Worm (Caenorhabditis elegans): ENCODE measurements around the gene R148.4.

Gene R148.4

ce11 chrIII:3174985-3175384 is 3.6 kb downstream of the R148.4 start, which contains the start of gene R148.3:
Gene R148.3 (plus strand): TSS chrIII:3175331.
- TF ChIP-seq vab-15 (tag; optimal IDR thresholded peaks at IDR 0.05) (no peak), rnt-1 (tag; optimal IDR thresholded peaks at IDR 0.05) (peak; percentile 74), blmp-1 (tag; optimal IDR thresholded peaks at IDR 0.05) (peak; percentile 42), fkh-4 (tag; optimal IDR thresholded peaks at IDR 0.05; ENCODE audit: borderline replicate concordance) (no peak), lsy-2 (tag; optimal IDR thresholded peaks at IDR 0.05) (peak; percentile 49 to 69), hlh-4 (tag; optimal IDR thresholded peaks at IDR 0.05) (no peak), hpl-2 (GFP tag; optimal IDR thresholded peaks at IDR 0.05) (no peak), ceh-90 (tag; optimal IDR thresholded peaks at IDR 0.05) (no peak), ets-5 (GFP tag; IDR thresholded peaks at IDR 0.05) (no peak), pax-3 (tag; optimal IDR thresholded peaks at IDR 0.05) (no peak), nhr-90 (tag; optimal IDR thresholded peaks at IDR 0.05; ENCODE audit: poor library complexity) (peak; percentile 49), unc-62 (GFP tag; optimal IDR thresholded peaks at IDR 0.05) (no peak), hlh-17 (GFP tag; optimal IDR thresholded peaks at IDR 0.05; ENCODE audit: borderline replicate concordance) (no peak), snu-23 (GFP tag; optimal IDR thresholded peaks at IDR 0.05) (peak; percentile 67), nhr-85 (tag) (peak; percentile 80), elt-2 (tag; optimal IDR thresholded peaks at IDR 0.05) (no peak), jun-1 (tag; optimal IDR thresholded peaks at IDR 0.05) (no peak), nhr-71 (tag; optimal IDR thresholded peaks at IDR 0.05) (peak; percentile 70), ces-1 (GFP tag; optimal IDR thresholded peaks at IDR 0.05) (no peak), dpl-1 (GFP tag; optimal IDR thresholded peaks at IDR 0.05) (peak; percentile 3 to 61 (median 40)), nhr-28 (tag; optimal IDR thresholded peaks at IDR 0.05) (no peak), isw-1 (GFP tag; IDR thresholded peaks at IDR 0.05) (no peak), lir-3 (tag; optimal IDR thresholded peaks at IDR 0.05; ENCODE audit: poor library complexity) (no peak), lin-35 (GFP tag; optimal IDR thresholded peaks at IDR 0.05) (peak; percentile 6 to 59), sox-4 (tag; optimal IDR thresholded peaks at IDR 0.05) (no peak), C16A3.4 (tag; optimal IDR thresholded peaks at IDR 0.05) (peak; percentile 3), ceh-82 (tag; optimal IDR thresholded peaks at IDR 0.05) (peak; percentile 33 to 45 (median 34)), snpc-4 (tag; optimal IDR thresholded peaks at IDR 0.05) (peak; percentile 10), unc-86 (tag; optimal IDR thresholded peaks at IDR 0.05) (peak; percentile 19), egl-27 (tag; optimal IDR thresholded peaks at IDR 0.05) (no peak), nhr-237 (tag; optimal IDR thresholded peaks at IDR 0.05) (no peak), mep-1 (tag; optimal IDR thresholded peaks at IDR 0.05) (peak; percentile 68), lin-14 (GFP tag; optimal IDR thresholded peaks at IDR 0.05) (no peak), ceh-88 (GFP tag; IDR thresholded peaks at IDR 0.05) (no peak), skn-1 (tag; optimal IDR thresholded peaks at IDR 0.05) (peak; percentile 36), irx-1 (tag; optimal IDR thresholded peaks at IDR 0.05) (no peak), lin-13 (GFP tag; optimal IDR thresholded peaks at IDR 0.05) (peak; percentile 26), fos-1 (tag; optimal IDR thresholded peaks at IDR 0.05) (no peak), aly-2 (tag; optimal IDR thresholded peaks at IDR 0.05) (no peak), unc-30 (tag; optimal IDR thresholded peaks at IDR 0.05) (no peak), fkh-8 (tag; optimal IDR thresholded peaks at IDR 0.05) (no peak), egl-13 (tag; optimal IDR thresholded peaks at IDR 0.05) (no peak), swsn-7 (tag; optimal IDR thresholded peaks at IDR 0.05) (peak; percentile 63), nhr-20 (tag; optimal IDR thresholded peaks at IDR 0.05) (peak; percentile 35), xbp-1 (tag; optimal IDR thresholded peaks at IDR 0.05) (peak; percentile 90), mef-2 (tag; optimal IDR thresholded peaks at IDR 0.05) (no peak), lin-15B (tag; optimal IDR thresholded peaks at IDR 0.05) (peak; percentile 30), F16B12.6 (tag; optimal IDR thresholded peaks at IDR 0.05) (peak; percentile 11), zip-4 (GFP tag; optimal IDR thresholded peaks at IDR 0.05) (no peak), lin-39 (tag; optimal IDR thresholded peaks at IDR 0.05) (peak; percentile 6), nhr-77 (tag; optimal IDR thresholded peaks at IDR 0.05) (no peak), grh-1 (GFP tag; IDR thresholded peaks at IDR 0.05) (no peak), tlp-1 (tag; optimal IDR thresholded peaks at IDR 0.05) (no peak), nhr-19 (GFP tag; conservative IDR thresholded peaks at IDR 0.05) (peak; percentile 37)
